Fruit fly (Drosophila melanogaster) S2 (cell line): ENCODE measurements around the gene CG12111.

Source experiments
- CG8478 ChIP-seq: fragments of >200 bp; optimal IDR thresholded peaks from 2 replicates; lab custom pipeline; 2018
- CTCF ChIP-seq, 2 experiments: fragments of >200 bp; optimal IDR thresholded peaks; 2 replicates each; lab custom pipeline; 2018

DNA sequence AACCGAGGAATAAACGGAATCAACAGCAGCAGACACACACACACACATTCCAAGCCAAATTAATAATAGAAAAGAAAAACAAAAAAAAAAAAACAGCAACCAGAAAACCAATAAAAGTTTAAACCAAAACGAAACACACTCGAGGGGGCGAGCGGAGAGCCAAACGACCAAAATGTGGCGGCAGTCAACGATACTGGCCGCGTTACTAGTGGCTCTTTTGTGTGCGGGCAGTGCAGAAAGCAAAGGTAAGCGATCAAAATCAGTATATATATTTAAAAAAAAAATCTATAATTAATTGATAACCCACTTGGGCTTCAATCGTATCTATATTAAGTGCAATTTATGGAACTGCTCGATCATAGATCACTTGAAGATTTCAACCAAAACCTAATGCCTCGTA lies 39.0 kb downstream of the CG12111 start:
- TF ChIP-seq CTCF (optimal IDR thresholded peaks at IDR 0.05; lab: Kevin White, UChicago): no peak
- no peak for TF ChIP-seq CG8478
